Fruit fly (Drosophila melanogaster): ENCODE data around the gene Hsp68.

DNA sequence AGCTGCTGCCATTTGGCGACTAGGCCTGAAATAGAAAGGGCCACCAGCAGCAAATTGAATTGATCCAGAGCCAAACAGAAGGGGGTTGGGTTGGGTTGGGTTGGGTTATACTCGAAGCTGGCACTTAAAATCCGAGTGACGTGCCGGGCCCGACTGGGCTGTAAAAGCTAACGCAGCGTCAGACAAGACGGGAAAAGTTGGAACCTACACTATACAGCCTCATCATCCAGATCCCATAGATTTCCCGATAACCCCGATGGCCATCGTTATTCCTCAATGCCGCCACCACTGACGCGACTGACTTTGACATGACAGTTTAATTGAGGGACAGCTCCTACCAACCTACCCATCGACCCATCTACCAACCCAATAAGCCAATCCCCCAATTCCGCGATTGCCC, 12.9 kb upstream of the Hsp68 start:
- no peak for TF ChIP-seq fd85E (GFP tag; optimal IDR thresholded peaks at IDR 0.05)
- TF ChIP-seq CG8119 (GFP tag; IDR thresholded peaks at IDR 0.05) = no peak
- no peak for TF ChIP-seq CG11902 (GFP tag; optimal IDR thresholded peaks at IDR 0.05)
- no peak for TF ChIP-seq CG6276 (GFP tag; optimal IDR thresholded peaks at IDR 0.05)
- no peak for TF ChIP-seq salr (GFP tag; optimal IDR thresholded peaks at IDR 0.05)
- TF ChIP-seq CG3919 (GFP tag; optimal IDR thresholded peaks at IDR 0.05) = no peak

Measured in whole organism, prepupa.